Fruit fly (Drosophila melanogaster) whole organism, embryonic: ENCODE measurements around the gene CG14853.
A peak's percentile ranks its signal among the peaks of the same experiment; 100 is the strongest.

Experiments
- B-H1 ChIP-seq: fragments of 200-800 bp; sonication (Bioruptor generic); IDR thresholded peaks from 3 replicates; pipeline ENCODE4 v1.3.6; 2022; ENCODE audit warnings: missing biosample characterization, missing genetic modification characterization
- BtbVII ChIP-seq: fragments of 200-800 bp; sonication (Bioruptor generic); optimal IDR thresholded peaks from 3 replicates; lab custom pipeline; 2017; ENCODE audit warnings: missing biosample characterization, mild to moderate bottlenecking, missing genetic modification characterization
- CG10462 ChIP-seq: fragments of 200-800 bp; sonication (Bioruptor generic); optimal IDR thresholded peaks from 2 replicates; lab custom pipeline; 2016; ENCODE audit warnings: missing biosample characterization, missing genetic modification characterization
- CG11504 ChIP-seq: fragments of 200-800 bp; sonication (Bioruptor generic); optimal IDR thresholded peaks from 3 replicates; lab custom pipeline; 2019; ENCODE audit warnings: missing biosample characterization, mild to moderate bottlenecking, missing genetic modification characterization, moderate library complexity
- CG12071 ChIP-seq: fragments of 200-800 bp; sonication (Bioruptor generic); optimal IDR thresholded peaks from 3 replicates; lab custom pipeline; 2018; ENCODE audit warnings: missing biosample characterization, mild to moderate bottlenecking, missing genetic modification characterization
- CG12155 ChIP-seq: fragments of 200-800 bp; sonication (Bioruptor generic); optimal IDR thresholded peaks from 3 replicates; lab custom pipeline; 2016; ENCODE audit warnings: missing biosample characterization, missing genetic modification characterization
- CG12299 ChIP-seq: fragments of 200-800 bp; sonication (Bioruptor generic); optimal IDR thresholded peaks from 2 replicates; lab custom pipeline; 2018; ENCODE audit warnings: missing biosample characterization, mild to moderate bottlenecking, missing genetic modification characterization
- CG12744 ChIP-seq: fragments of 200-800 bp; sonication (Bioruptor generic); optimal IDR thresholded peaks from 2 replicates; lab custom pipeline; 2016; ENCODE audit warnings: missing biosample characterization, missing genetic modification characterization
- CG13775 ChIP-seq: fragments of 200-800 bp; sonication (Bioruptor generic); optimal IDR thresholded peaks from 3 replicates; lab custom pipeline; 2017; ENCODE audit warnings: missing biosample characterization, mild to moderate bottlenecking, missing genetic modification characterization
- CG1603 ChIP-seq: fragments of 200-800 bp; sonication (Bioruptor generic); optimal IDR thresholded peaks from 2 replicates; lab custom pipeline; 2019; ENCODE audit warnings: missing biosample characterization, mild to moderate bottlenecking, missing genetic modification characterization, moderate library complexity
- CG16863 ChIP-seq: fragments of 200-800 bp; sonication (Bioruptor generic); optimal IDR thresholded peaks from 3 replicates; lab custom pipeline; 2016; ENCODE audit warnings: missing biosample characterization, missing genetic modification characterization
- CG18599 ChIP-seq: fragments of 200-800 bp; sonication (Bioruptor generic); optimal IDR thresholded peaks from 3 replicates; lab custom pipeline; 2017; ENCODE audit warnings: missing biosample characterization, missing genetic modification characterization, mild to moderate bottlenecking, moderate library complexity, missing genetic modification reagents
- CG18764 ChIP-seq: fragments of 200-800 bp; sonication (Bioruptor generic); optimal IDR thresholded peaks from 3 replicates; lab custom pipeline; 2016; ENCODE audit warnings: missing biosample characterization, missing genetic modification characterization
- CG33557 ChIP-seq: fragments of 200-800 bp; sonication (Bioruptor generic); optimal IDR thresholded peaks from 2 replicates; lab custom pipeline; 2019; ENCODE audit warnings: missing biosample characterization, mild to moderate bottlenecking, missing genetic modification characterization, moderate library complexity
- CG43689 ChIP-seq: fragments of 200-800 bp; sonication (Bioruptor generic); IDR thresholded peaks from 2 replicates; pipeline ENCODE4 v1.3.6; 2022; ENCODE audit warnings: missing biosample characterization, missing genetic modification characterization
- CG6254 ChIP-seq: fragments of 200-800 bp; sonication (Bioruptor generic); optimal IDR thresholded peaks from 3 replicates; lab custom pipeline; 2017; ENCODE audit warnings: mild to moderate bottlenecking, missing biosample characterization, missing genetic modification reagents, missing genetic modification characterization
- CG7556 ChIP-seq: fragments of 200-800 bp; sonication (Bioruptor generic); optimal IDR thresholded peaks from 2 replicates; lab custom pipeline; 2017; ENCODE audit warnings: missing biosample characterization, mild to moderate bottlenecking, missing genetic modification characterization
- CG7786 ChIP-seq: fragments of 200-800 bp; sonication (Bioruptor generic); optimal IDR thresholded peaks from 2 replicates; lab custom pipeline; 2016; ENCODE audit warnings: missing biosample characterization, missing genetic modification characterization
- CG8388 ChIP-seq: fragments of 200-800 bp; sonication (Bioruptor generic); optimal IDR thresholded peaks from 2 replicates; lab custom pipeline; 2019; ENCODE audit warnings: missing biosample characterization, mild to moderate bottlenecking, missing genetic modification characterization, moderate library complexity
- Dip2 ChIP-seq: fragments of 200-800 bp; sonication (Bioruptor generic); IDR thresholded peaks from 2 replicates; pipeline ENCODE4 v1.3.6; 2022; ENCODE audit warnings: missing biosample characterization, missing genetic modification characterization
- Ets65A ChIP-seq: fragments of 200-800 bp; sonication (Bioruptor generic); peaks from one replicate; lab custom pipeline; 2016; ENCODE audit warnings: missing biosample characterization, missing genetic modification characterization
- Fer3 ChIP-seq: fragments of 200-800 bp; sonication (Bioruptor generic); optimal IDR thresholded peaks from 2 replicates; lab custom pipeline; 2018; ENCODE audit warnings: missing biosample characterization, mild to moderate bottlenecking, missing genetic modification characterization, moderate library complexity
- H2.0 ChIP-seq: fragments of 200-800 bp; sonication (Bioruptor generic); IDR thresholded peaks from 2 replicates; pipeline ENCODE4 v1.3.6; 2022; ENCODE audit warnings: missing biosample characterization, missing genetic modification characterization
- Med ChIP-seq: fragments of 200-800 bp; sonication (Bioruptor generic); peaks from one replicate; lab custom pipeline; 2016; ENCODE audit warnings: missing biosample characterization, missing genetic modification characterization, mild to moderate bottlenecking, inconsistent platforms, moderate library complexity
- NK7.1 ChIP-seq: fragments of 200-800 bp; sonication (Bioruptor generic); optimal IDR thresholded peaks from 3 replicates; lab custom pipeline; 2016; ENCODE audit warnings: missing biosample characterization, missing genetic modification characterization
- NfI ChIP-seq: fragments of 200-800 bp; sonication (Bioruptor generic); optimal IDR thresholded peaks from 3 replicates; lab custom pipeline; 2018; ENCODE audit warnings: missing biosample characterization, mild to moderate bottlenecking, missing genetic modification characterization, moderate library complexity
- Six4 ChIP-seq: fragments of 200-800 bp; sonication (Bioruptor generic); optimal IDR thresholded peaks from 2 replicates; lab custom pipeline; 2016; ENCODE audit warnings: missing biosample characterization, missing genetic modification characterization
- ato ChIP-seq: fragments of 200-800 bp; sonication (Bioruptor generic); IDR thresholded peaks from 2 replicates; pipeline ENCODE4 v1.3.6; 2022; ENCODE audit warnings: missing biosample characterization, missing genetic modification characterization; ENCODE audit not compliant: partially characterized antibody
- bigmax ChIP-seq: fragments of 200-800 bp; sonication (Bioruptor generic); optimal IDR thresholded peaks from 2 replicates; lab custom pipeline; 2018; ENCODE audit warnings: missing biosample characterization, mild to moderate bottlenecking, missing genetic modification characterization
- br ChIP-seq: fragments of >200 bp; optimal IDR thresholded peaks from 2 replicates; lab custom pipeline; 2017
- cato ChIP-seq: fragments of 200-800 bp; sonication (Bioruptor generic); optimal IDR thresholded peaks from 2 replicates; lab custom pipeline; 2016; ENCODE audit warnings: missing biosample characterization, missing genetic modification characterization, borderline replicate concordance
- croc ChIP-seq: fragments of 200-800 bp; sonication (Bioruptor generic); conservative IDR thresholded peaks from 3 replicates; pipeline ENCODE4 v1.3.6; 2022; ENCODE audit warnings: missing biosample characterization, missing genetic modification characterization
- cwo ChIP-seq: fragments of 200-800 bp; sonication (Bioruptor generic); optimal IDR thresholded peaks from 3 replicates; lab custom pipeline; 2017; ENCODE audit warnings: missing biosample characterization, missing genetic modification characterization, mild to moderate bottlenecking, moderate library complexity, missing genetic modification reagents
- dmrt99B ChIP-seq: fragments of 200-800 bp; sonication (Bioruptor generic); optimal IDR thresholded peaks from 2 replicates; lab custom pipeline; 2018; ENCODE audit warnings: missing biosample characterization, mild to moderate bottlenecking, missing genetic modification characterization, moderate library complexity
- fd96Cb ChIP-seq: fragments of 200-800 bp; sonication (Bioruptor generic); optimal IDR thresholded peaks from 2 replicates; lab custom pipeline; 2018; ENCODE audit warnings: missing biosample characterization, mild to moderate bottlenecking, missing genetic modification characterization, moderate library complexity
- hth ChIP-seq: fragments of >200 bp; optimal IDR thresholded peaks from 2 replicates; lab custom pipeline; 2017; ENCODE audit warnings: inconsistent platforms
- lmd ChIP-seq: fragments of 200-800 bp; sonication (Bioruptor generic); IDR thresholded peaks from 2 replicates; pipeline ENCODE4 v1.3.6; 2022; ENCODE audit warnings: missing biosample characterization, missing genetic modification characterization
- nom ChIP-seq: fragments of 200-800 bp; sonication (Bioruptor generic); optimal IDR thresholded peaks from 2 replicates; lab custom pipeline; 2017; ENCODE audit warnings: missing biosample characterization, missing genetic modification characterization, mild to moderate bottlenecking, moderate library complexity, missing genetic modification reagents
- oc ChIP-seq: fragments of 200-800 bp; sonication (Bioruptor generic); optimal IDR thresholded peaks from 2 replicates; lab custom pipeline; 2018; ENCODE audit warnings: missing biosample characterization, mild to moderate bottlenecking, missing genetic modification characterization, moderate library complexity
- org-1 ChIP-seq: fragments of 200-800 bp; sonication (Bioruptor generic); optimal IDR thresholded peaks from 2 replicates; lab custom pipeline; 2017; ENCODE audit warnings: missing biosample characterization, missing genetic modification characterization
- pita ChIP-seq: fragments of 200-800 bp; sonication (Bioruptor generic); optimal IDR thresholded peaks from 2 replicates; lab custom pipeline; 2017; ENCODE audit warnings: missing biosample characterization, mild to moderate bottlenecking, missing genetic modification characterization
- run ChIP-seq: fragments of 200-800 bp; sonication (Bioruptor generic); optimal IDR thresholded peaks from 3 replicates; lab custom pipeline; 2018; ENCODE audit warnings: missing biosample characterization, mild to moderate bottlenecking, missing genetic modification characterization
- sc ChIP-seq, 3 experiments: fragments of >200 bp in 2 of 3; fragments of 200-800 bp in 1 of 3; sonication (Bioruptor generic) in 1 of 3; optimal IDR thresholded peaks; 2 replicates in 2 of 3; 3 replicates in 1 of 3; lab custom pipeline; 2017; ENCODE audit warnings: mild to moderate bottlenecking in 1 of 3, missing biosample characterization in 1 of 3, missing genetic modification characterization in 1 of 3, missing genetic modification reagents in 1 of 3
- sens-2 ChIP-seq: fragments of 200-800 bp; sonication (Bioruptor generic); IDR thresholded peaks from 2 replicates; pipeline ENCODE4 v1.3.6; 2022; ENCODE audit warnings: missing biosample characterization, missing genetic modification characterization
- shn ChIP-seq: fragments of 200-800 bp; sonication (Bioruptor generic); optimal IDR thresholded peaks from 3 replicates; lab custom pipeline; 2016; ENCODE audit warnings: missing biosample characterization, missing genetic modification characterization
- tin ChIP-seq: fragments of 200-800 bp; sonication (Bioruptor generic); optimal IDR thresholded peaks from 3 replicates; lab custom pipeline; 2016; ENCODE audit warnings: missing biosample characterization, missing genetic modification characterization
- vnd ChIP-seq: fragments of 200-800 bp; sonication (Bioruptor generic); IDR thresholded peaks from 3 replicates; pipeline ENCODE4 v1.3.6; 2022; ENCODE audit warnings: missing biosample characterization, missing genetic modification characterization; ENCODE audit not compliant: partially characterized antibody
- vvl ChIP-seq: fragments of 200-800 bp; sonication (Bioruptor generic); IDR thresholded peaks from 2 replicates; pipeline ENCODE4 v1.3.6; 2022; ENCODE audit warnings: missing biosample characterization, missing genetic modification characterization
- yki ChIP-seq: fragments of >200 bp; optimal IDR thresholded peaks from 3 replicates; lab custom pipeline; 2018

The CG14853 gene

dm6 chr3R:14568501-14569137 is 40.8 kb upstream of the CG14853 start, which contains the start of gene CG8066 (continued):
- TF ChIP-seq CG16863 = no peak
- TF ChIP-seq H2.0 (GFP tag; lab: Robert Waterston, UW) = no peak
- TF ChIP-seq vvl (GFP tag; lab: Robert Waterston, UW) = peak; percentile 40; the same call in 1 of the 2 replicates
- no peak for TF ChIP-seq cato (GFP tag; lab: Kevin White, UChicago)
- TF ChIP-seq shn (GFP tag; lab: Kevin White, UChicago) = no peak
- TF ChIP-seq CG13775 (GFP tag; lab: Kevin White, UChicago) = peak; percentile 2
- peak; percentile 22 for TF ChIP-seq Fer3 (tag; lab: Kevin White, UChicago)
- no peak for TF ChIP-seq CG6254 (GFP tag; lab: Kevin White, UChicago)
- no peak for TF ChIP-seq CG12744 (GFP tag; lab: Kevin White, UChicago)
- TF ChIP-seq Ets65A (GFP tag; lab: Kevin White, UChicago) = peak; percentile 4
- TF ChIP-seq CG7786 = no peak
- no peak for TF ChIP-seq NK7.1
- no peak for TF ChIP-seq fd96Cb (tag; lab: Kevin White, UChicago)
- no peak for TF ChIP-seq CG12155 (GFP tag; lab: Kevin White, UChicago)
- no peak for TF ChIP-seq CG11504
- TF ChIP-seq lmd (GFP tag; lab: Robert Waterston, UW) = no peak
- no peak for TF ChIP-seq CG43689
- peak; percentile 39 for TF ChIP-seq bigmax (GFP tag; lab: Kevin White, UChicago)
- TF ChIP-seq CG12299 (tag; lab: Kevin White, UChicago) = peak; percentile 8
- no peak for TF ChIP-seq BtbVII
- no peak for TF ChIP-seq sc (optimal IDR thresholded peaks at IDR 0.05; lab: Kevin White, UChicago)
- TF ChIP-seq sc (GFP tag; optimal IDR thresholded peaks at IDR 0.05; lab: Kevin White, UChicago) = no peak
- TF ChIP-seq B-H1 (GFP tag; lab: Robert Waterston, UW) = no peak
- TF ChIP-seq org-1 (GFP tag; lab: Kevin White, UChicago) = no peak
- no peak for TF ChIP-seq Six4 (GFP tag; lab: Kevin White, UChicago)
- TF ChIP-seq CG18764 (GFP tag; lab: Kevin White, UChicago) = no peak

dm6 chr3R:14569411-14570107 is 39.9 kb upstream of the CG14853 start, which contains the start of gene Cys:
TSS of gene Cys (minus strand) at chr3R:14569644.
- TF ChIP-seq nom (no peak), ato (no peak), CG1603 (tag; lab: Kevin White, UChicago) (peak; percentile 13), pita (GFP tag; lab: Kevin White, UChicago) (no peak), cwo (GFP tag; lab: Kevin White, UChicago) (no peak), yki (lab: Kevin White, UChicago) (no peak), sens-2 (GFP tag; lab: Robert Waterston, UW) (no peak), CG7556 (GFP tag; lab: Kevin White, UChicago) (no peak), CG10462 (GFP tag; lab: Kevin White, UChicago) (no peak), Med (GFP tag; lab: Kevin White, UChicago) (peak; percentile 78), oc (tag; lab: Kevin White, UChicago) (no peak), tin (no peak), CG12071 (GFP tag; lab: Kevin White, UChicago) (peak; percentile 5), CG8388 (GFP tag; lab: Kevin White, UChicago) (peak; percentile 23), NfI (GFP tag; lab: Kevin White, UChicago) (peak; percentile 13), run (tag; lab: Kevin White, UChicago) (no peak), CG33557 (GFP tag; lab: Kevin White, UChicago) (no peak), Dip2 (GFP tag; lab: Robert Waterston, UW) (no peak), br (lab: Kevin White, UChicago) (no peak), BtbVII (no peak), croc (GFP tag; lab: Robert Waterston, UW) (no peak), vnd (no peak), CG18599 (GFP tag; lab: Kevin White, UChicago) (no peak), hth (lab: Kevin White, UChicago) (no peak), dmrt99B (tag; lab: Kevin White, UChicago) (peak; percentile 43)
